Fruit fly (Drosophila melanogaster) whole organism, wandering third instar larva: ENCODE results near the gene CG11562.

Experiments used
- Myc ChIP-seq: fragments of >200 bp; optimal IDR thresholded peaks from 2 replicates; lab custom pipeline; 2017
- br ChIP-seq: fragments of 200-800 bp; sonication (Bioruptor generic); optimal IDR thresholded peaks from 2 replicates; lab custom pipeline; 2016; ENCODE audit warnings: missing biosample characterization, missing genetic modification characterization
- h ChIP-seq: fragments of 200-800 bp; sonication (Bioruptor generic); optimal IDR thresholded peaks from 3 replicates; lab custom pipeline; 2016; ENCODE audit warnings: missing biosample characterization, mild to moderate bottlenecking, missing genetic modification characterization

DNA sequence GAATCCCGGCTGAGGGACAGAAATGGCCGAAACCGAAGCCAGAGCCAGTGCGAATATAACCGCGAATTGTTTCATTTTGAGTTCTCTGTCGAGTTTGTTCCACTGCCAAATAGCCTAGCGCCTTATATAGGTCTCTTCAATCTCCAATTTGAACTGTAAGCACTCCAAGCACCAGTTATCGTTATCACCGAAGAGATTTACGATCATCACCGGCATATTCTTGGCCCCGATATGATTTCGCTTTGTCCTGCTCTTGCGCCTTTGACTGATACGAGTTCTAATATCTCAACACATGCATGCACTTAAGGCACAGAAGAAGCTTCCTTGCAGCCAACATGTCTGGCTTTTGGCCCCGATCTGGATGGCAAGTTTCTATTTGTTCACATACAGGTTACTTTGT, 26.9 kb downstream of the CG11562 start, which contains the start of gene CG11912:
- TF ChIP-seq br (GFP tag; lab: Kevin White, UChicago) (no peak), h (GFP tag; lab: Kevin White, UChicago) (no peak), Myc (lab: Kevin White, UChicago) (no peak)
